Fruit fly (Drosophila melanogaster): Measurements from ENCODE around the gene Nepl19.

Nepl19 gene

DNA sequence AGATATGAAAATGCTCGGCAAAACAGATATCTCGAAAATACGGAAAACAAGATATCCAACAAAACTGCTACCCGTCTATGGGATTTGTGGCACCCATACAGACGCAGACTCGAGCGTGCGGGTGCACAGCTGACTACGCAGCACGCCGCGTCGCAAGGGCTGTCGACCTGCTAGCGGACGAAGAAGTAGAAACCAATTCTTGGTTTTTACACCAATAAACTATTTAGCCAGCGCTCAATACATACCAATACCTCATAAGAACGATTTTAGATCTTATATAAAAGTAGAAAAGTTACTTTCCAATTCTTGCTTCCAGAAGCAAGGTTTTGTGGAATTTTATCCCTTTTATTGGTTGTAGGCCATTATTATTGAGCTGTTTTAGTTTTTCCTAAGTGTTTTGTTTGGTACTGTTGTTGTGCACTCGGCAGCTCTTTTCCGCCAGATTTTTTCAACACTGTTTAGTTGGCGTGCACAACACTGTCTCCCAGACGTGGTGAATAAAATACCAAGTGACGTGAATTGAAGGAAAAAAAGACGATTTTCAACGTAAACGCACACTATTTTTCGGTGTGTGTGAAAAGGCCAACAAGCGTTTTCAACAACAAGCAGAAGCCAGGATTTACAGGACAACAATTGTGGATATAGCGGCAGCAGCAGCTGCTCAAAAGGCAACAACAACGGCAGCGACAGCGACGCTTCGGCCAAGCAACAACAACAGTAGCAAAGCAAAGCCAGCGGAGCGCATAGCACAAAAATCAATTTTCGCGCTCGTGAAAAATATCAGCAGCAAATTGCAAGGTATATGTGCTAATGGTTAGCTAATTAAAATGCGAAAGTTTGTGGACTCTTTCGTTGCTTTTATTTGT lies 8.9 kb upstream of the Nepl19 start (continued):
- TF ChIP-seq Fer3 (tag; optimal IDR thresholded peaks at IDR 0.05) (peak; percentile 84), tgo (GFP tag; IDR thresholded peaks at IDR 0.05) (peak; percentile 69), Lim3 (GFP tag; IDR thresholded peaks at IDR 0.05) (no peak), CG6654 (GFP tag; optimal IDR thresholded peaks at IDR 0.05) (peak; percentile 60), sna (GFP tag; IDR thresholded peaks at IDR 0.05; ENCODE audit: partially characterized antibody) (0 out of 2 replicates have a peak, but pooled peaks have one; percentile 12), cato (GFP tag; optimal IDR thresholded peaks at IDR 0.05; ENCODE audit: borderline replicate concordance) (peak; percentile 22), Dad (GFP tag; optimal IDR thresholded peaks at IDR 0.05) (peak; percentile 83), tin (GFP tag; optimal IDR thresholded peaks at IDR 0.05) (peak; percentile 90), D19B (GFP tag; optimal IDR thresholded peaks at IDR 0.05) (peak; percentile 79), maf-S (GFP tag; optimal IDR thresholded peaks at IDR 0.05) (peak; percentile 72), CG34224 (GFP tag; IDR thresholded peaks at IDR 0.05; ENCODE audit: partially characterized antibody) (no peak), CG10543 (GFP tag; optimal IDR thresholded peaks at IDR 0.05) (peak; percentile 91), CG6765 (GFP tag; optimal IDR thresholded peaks at IDR 0.05) (peak; percentile 46), ems (GFP tag; optimal IDR thresholded peaks at IDR 0.05) (peak; percentile 77), Fer1 (GFP tag; optimal IDR thresholded peaks at IDR 0.05) (peak; percentile 86), CG11723 (GFP tag; optimal IDR thresholded peaks at IDR 0.05) (peak; percentile 71), CG12071 (GFP tag; optimal IDR thresholded peaks at IDR 0.05) (peak; percentile 53), H15 (GFP tag; IDR thresholded peaks at IDR 0.05) (peak; percentile 69), CG13296 (GFP tag; optimal IDR thresholded peaks at IDR 0.05) (peak; percentile 78), CG34376 (GFP tag; optimal IDR thresholded peaks at IDR 0.05) (peak; percentile 85), CG8388 (GFP tag; optimal IDR thresholded peaks at IDR 0.05) (peak; percentile 59), CHES-1-like (GFP tag; optimal IDR thresholded peaks at IDR 0.05) (peak; percentile 94), al (GFP tag; IDR thresholded peaks at IDR 0.05) (peak; percentile 65; the same call in 1 of the 2 replicates), CG4328 (GFP tag; optimal IDR thresholded peaks at IDR 0.05) (peak; percentile 72), seq (GFP tag; IDR thresholded peaks at IDR 0.05) (peak; percentile 42; the same call in 1 of the 2 replicates), emc (GFP tag; optimal IDR thresholded peaks at IDR 0.05) (peak; percentile 77), CG18599 (GFP tag; optimal IDR thresholded peaks at IDR 0.05) (peak; percentile 91), Ets97D (GFP tag; optimal IDR thresholded peaks at IDR 0.05) (peak; percentile 60), CG1233 (GFP tag; optimal IDR thresholded peaks at IDR 0.05) (peak; percentile 60), CG10462 (GFP tag; optimal IDR thresholded peaks at IDR 0.05) (peak; percentile 53), CG2678 (tag; optimal IDR thresholded peaks at IDR 0.05) (peak; percentile 88), Awh (GFP tag; IDR thresholded peaks at IDR 0.05) (no peak), CG10979 (tag; optimal IDR thresholded peaks at IDR 0.05) (peak; percentile 62), h (optimal IDR thresholded peaks at IDR 0.05) (no peak), Camta (GFP tag; optimal IDR thresholded peaks at IDR 0.05) (peak; percentile 62), yki (optimal IDR thresholded peaks at IDR 0.05) (no peak), CG33557 (GFP tag; optimal IDR thresholded peaks at IDR 0.05) (peak; percentile 31), C15 (GFP tag; IDR thresholded peaks at IDR 0.05) (no peak), hkb (optimal IDR thresholded peaks at IDR 0.05) (peak; percentile 67), hkb (GFP tag; IDR thresholded peaks at IDR 0.05) (peak; percentile 63), Med (GFP tag) (peak; percentile 98), CG13894 (tag; optimal IDR thresholded peaks at IDR 0.05) (peak; percentile 80), CG34422 (GFP tag; IDR thresholded peaks at IDR 0.05) (peak; percentile 46; the same call in 1 of the 3 replicates), Spps (tag; optimal IDR thresholded peaks at IDR 0.05) (no peak), sisA (GFP tag; IDR thresholded peaks at IDR 0.05) (peak; percentile 71), dati (GFP tag; IDR thresholded peaks at IDR 0.05) (no peak), gcm (GFP tag; optimal IDR thresholded peaks at IDR 0.05) (peak; percentile 71), CG8765 (GFP tag; IDR thresholded peaks at IDR 0.05) (peak; percentile 38; the same call in 1 of the 2 replicates), gfzf (GFP tag; optimal IDR thresholded peaks at IDR 0.05) (peak; percentile 44)

Measured in whole organism, embryonic.